Worm (Caenorhabditis elegans) whole organism, young adult: Measurements from ENCODE around the gene T28C6.3.
A peak's percentile ranks its signal among the peaks of the same experiment; 100 is the strongest.

ENCODE experiments used
- C17E4.6 ChIP-seq: fragments of 200-800 bp; sonication (Bioruptor generic); IDR thresholded peaks from 2 replicates; pipeline ENCODE4 v1.3.6; 2022; ENCODE audit warnings: missing genetic modification reagents, missing genetic modification characterization, missing compliant biosample characterization
- F55B11.4 ChIP-seq: sonication (generic microtip); optimal IDR thresholded peaks from 2 replicates; lab custom pipeline; 2016; ENCODE audit warnings: missing compliant biosample characterization, missing genetic modification characterization, borderline replicate concordance; ENCODE audit not compliant: insufficient read depth
- F57A8.1 ChIP-seq: fragments of 200-800 bp; sonication (Bioruptor generic); optimal IDR thresholded peaks from 2 replicates; lab custom pipeline; 2018; ENCODE audit warnings: mild to moderate bottlenecking, missing genetic modification characterization, moderate library complexity, missing compliant biosample characterization
- K12H6.12 ChIP-seq: fragments of 200-800 bp; sonication (Bioruptor generic); optimal IDR thresholded peaks from 2 replicates; lab custom pipeline; 2018; ENCODE audit warnings: mild to moderate bottlenecking, missing genetic modification characterization, missing compliant biosample characterization
- T26A5.8 ChIP-seq: sonication (generic microtip); optimal IDR thresholded peaks from 2 replicates; lab custom pipeline; 2016; ENCODE audit warnings: missing genetic modification characterization, missing compliant biosample characterization
- ZK185.1 ChIP-seq: sonication (generic microtip); optimal IDR thresholded peaks from 2 replicates; lab custom pipeline; 2016; ENCODE audit warnings: mild to moderate bottlenecking, missing genetic modification characterization, missing compliant biosample characterization; ENCODE audit not compliant: poor library complexity, severe bottlenecking
- ama-1 ChIP-seq, 3 experiments: fragments of 150-350 bp in 1 of 3; sonication (generic microtip) in 2 of 3; optimal IDR thresholded peaks; 2 replicates each; lab custom pipeline; 2014 to 2018; ENCODE audit warnings: missing biosample characterization in 2 of 3, missing genetic modification characterization in 2 of 3, missing genetic modification reagents in 2 of 3
- attf-5 ChIP-seq: fragments of 200-800 bp; sonication (Bioruptor generic); optimal IDR thresholded peaks from 2 replicates; lab custom pipeline; 2018; ENCODE audit warnings: mild to moderate bottlenecking, missing genetic modification characterization, missing compliant biosample characterization
- attf-6 ChIP-seq: fragments of 200-800 bp; sonication (Bioruptor generic); IDR thresholded peaks from 2 replicates; pipeline ENCODE4 v1.3.6; 2022; ENCODE audit warnings: missing genetic modification reagents, missing genetic modification characterization, missing compliant biosample characterization
- bed-2 ChIP-seq: fragments of 200-800 bp; sonication (Bioruptor generic); IDR thresholded peaks from 2 replicates; pipeline ENCODE4 v1.3.6; 2022; ENCODE audit warnings: missing genetic modification reagents, missing genetic modification characterization, missing compliant biosample characterization
- ccch-3 ChIP-seq: fragments of 200-800 bp; sonication (Bioruptor generic); optimal IDR thresholded peaks from 2 replicates; lab custom pipeline; 2018; ENCODE audit warnings: mild to moderate bottlenecking, missing genetic modification characterization, missing compliant biosample characterization
- cebp-2 ChIP-seq: fragments of 200-800 bp; sonication (Bioruptor generic); IDR thresholded peaks from 2 replicates; pipeline ENCODE4 v1.3.6; 2022; ENCODE audit warnings: missing genetic modification characterization, missing compliant biosample characterization
- ceh-100 ChIP-seq: fragments of 200-800 bp; sonication (Bioruptor generic); IDR thresholded peaks from 2 replicates; pipeline ENCODE4 v1.3.6; 2022; ENCODE audit warnings: missing genetic modification reagents, missing genetic modification characterization, missing compliant biosample characterization
- ceh-27 ChIP-seq: fragments of 200-800 bp; sonication (Bioruptor generic); optimal IDR thresholded peaks from 2 replicates; lab custom pipeline; 2018; ENCODE audit warnings: mild to moderate bottlenecking, missing genetic modification characterization, moderate library complexity, missing compliant biosample characterization
- chd-7 ChIP-seq: sonication (generic microtip); optimal IDR thresholded peaks from 2 replicates; lab custom pipeline; 2016; ENCODE audit warnings: mild to moderate bottlenecking, missing genetic modification characterization, moderate library complexity, missing compliant biosample characterization
- dox-1 ChIP-seq: fragments of 200-800 bp; sonication (Bioruptor generic); IDR thresholded peaks from 2 replicates; pipeline ENCODE4 v1.3.6; 2022; ENCODE audit warnings: missing genetic modification reagents, missing genetic modification characterization, missing compliant biosample characterization
- egl-18 ChIP-seq: fragments of 200-800 bp; sonication (Bioruptor generic); IDR thresholded peaks from 2 replicates; pipeline ENCODE4 v1.3.6; 2022; ENCODE audit warnings: missing genetic modification reagents, missing genetic modification characterization, missing compliant biosample characterization
- egrh-3 ChIP-seq: fragments of 200-800 bp; sonication (Bioruptor generic); IDR thresholded peaks from 2 replicates; pipeline ENCODE4 v1.3.6; 2022; ENCODE audit warnings: missing genetic modification reagents, missing genetic modification characterization, missing compliant biosample characterization
- ekl-4 ChIP-seq: fragments of 200-800 bp; sonication (Bioruptor generic); IDR thresholded peaks from 2 replicates; pipeline ENCODE4 v1.3.6; 2022; ENCODE audit warnings: missing genetic modification reagents, missing genetic modification characterization, missing compliant biosample characterization
- hrde-1 ChIP-seq: sonication (generic microtip); optimal IDR thresholded peaks from 2 replicates; lab custom pipeline; 2016; ENCODE audit warnings: missing genetic modification characterization, mild to moderate bottlenecking, missing compliant biosample characterization, moderate library complexity, missing genotype, missing genetic modification reagents, borderline replicate concordance
- let-526 ChIP-seq: fragments of 200-800 bp; sonication (Bioruptor generic); IDR thresholded peaks from 2 replicates; pipeline ENCODE4 v1.3.6; 2022; ENCODE audit warnings: missing genetic modification reagents, missing genetic modification characterization, missing compliant biosample characterization
- lin-26 ChIP-seq: fragments of 200-800 bp; sonication (Bioruptor generic); IDR thresholded peaks from 2 replicates; pipeline ENCODE4 v1.3.6; 2022; ENCODE audit warnings: missing genetic modification reagents, missing genetic modification characterization, missing compliant biosample characterization
- lin-35 ChIP-seq, 3 experiments: fragments of 150-350 bp in 2 of 3; sonication (generic microtip) in 1 of 3; optimal IDR thresholded peaks; 2 replicates each; lab custom pipeline; 2014 to 2018; ENCODE audit warnings: missing biosample characterization in 3 of 3, missing genetic modification characterization in 3 of 3, missing genetic modification reagents in 3 of 3
- lin-54 ChIP-seq: fragments of 200-800 bp; sonication (Bioruptor generic); optimal IDR thresholded peaks from 2 replicates; lab custom pipeline; 2018; ENCODE audit warnings: mild to moderate bottlenecking, missing genetic modification characterization, missing compliant biosample characterization
- lir-1 ChIP-seq: fragments of 200-800 bp; sonication (Bioruptor generic); conservative IDR thresholded peaks from 2 replicates; pipeline ENCODE4 v1.3.6; 2022; ENCODE audit warnings: missing genetic modification reagents, missing genetic modification characterization, missing compliant biosample characterization
- lsy-27 ChIP-seq: sonication (generic microtip); optimal IDR thresholded peaks from 2 replicates; lab custom pipeline; 2017; ENCODE audit warnings: missing genetic modification characterization, mild to moderate bottlenecking, missing compliant biosample characterization, antibody characterized with exemption, missing genotype, borderline replicate concordance; ENCODE audit not compliant: insufficient read depth
- madf-8 ChIP-seq: fragments of 200-800 bp; sonication (Bioruptor generic); conservative IDR thresholded peaks from 2 replicates; pipeline ENCODE4 v1.3.6; 2022; ENCODE audit warnings: missing genetic modification reagents, missing genetic modification characterization, missing compliant biosample characterization
- mel-28 ChIP-seq: sonication (generic microtip); optimal IDR thresholded peaks from 2 replicates; lab custom pipeline; 2016; ENCODE audit warnings: borderline replicate concordance, mild to moderate bottlenecking, missing genetic modification characterization, missing compliant biosample characterization
- mes-4 ChIP-seq: sonication (generic microtip); optimal IDR thresholded peaks from 2 replicates; lab custom pipeline; 2016; ENCODE audit warnings: missing genotype, missing genetic modification characterization, missing compliant biosample characterization
- nhr-90 ChIP-seq: sonication (generic microtip); optimal IDR thresholded peaks from 2 replicates; lab custom pipeline; 2016; ENCODE audit warnings: missing genotype, mild to moderate bottlenecking, missing genetic modification characterization, missing compliant biosample characterization
- repo-1 ChIP-seq: sonication (generic microtip); optimal IDR thresholded peaks from 2 replicates; lab custom pipeline; 2017; ENCODE audit warnings: mild to moderate bottlenecking, missing genetic modification characterization, missing compliant biosample characterization
- snpc-1.1 ChIP-seq: sonication (generic microtip); optimal IDR thresholded peaks from 2 replicates; lab custom pipeline; 2017; ENCODE audit warnings: missing genetic modification characterization, mild to moderate bottlenecking, missing compliant biosample characterization, antibody characterized with exemption, moderate library complexity, missing genotype, missing genetic modification reagents; ENCODE audit not compliant: insufficient read depth
- tbp1 ChIP-seq: fragments of 200-800 bp; sonication (Bioruptor generic); optimal IDR thresholded peaks from 2 replicates; lab custom pipeline; 2018; ENCODE audit warnings: mild to moderate bottlenecking, missing genetic modification characterization, missing compliant biosample characterization
- tbx-9 ChIP-seq: sonication (generic microtip); optimal IDR thresholded peaks from 2 replicates; lab custom pipeline; 2016; ENCODE audit warnings: borderline replicate concordance, missing genetic modification characterization, inconsistent platforms, missing compliant biosample characterization
- tlf-1 ChIP-seq: fragments of 200-800 bp; sonication (Bioruptor generic); optimal IDR thresholded peaks from 2 replicates; lab custom pipeline; 2018; ENCODE audit warnings: mild to moderate bottlenecking, missing genetic modification characterization, missing compliant biosample characterization
- ztf-18 ChIP-seq: sonication (generic microtip); optimal IDR thresholded peaks from 2 replicates; lab custom pipeline; 2016; ENCODE audit warnings: missing genotype, mild to moderate bottlenecking, missing genetic modification characterization, missing compliant biosample characterization
- ztf-25 ChIP-seq: fragments of 200-800 bp; sonication (Bioruptor generic); IDR thresholded peaks from 2 replicates; pipeline ENCODE4 v1.3.6; 2022; ENCODE audit warnings: missing genetic modification reagents, missing genetic modification characterization, missing compliant biosample characterization
- ztf-3 ChIP-seq: fragments of 200-800 bp; sonication (Bioruptor generic); optimal IDR thresholded peaks from 2 replicates; lab custom pipeline; 2018; ENCODE audit warnings: mild to moderate bottlenecking, missing genetic modification characterization, missing compliant biosample characterization
- ztf-6 ChIP-seq: fragments of 200-800 bp; sonication (Bioruptor generic); IDR thresholded peaks from 2 replicates; pipeline ENCODE4 v1.3.6; 2022; ENCODE audit warnings: missing genetic modification reagents, missing genetic modification characterization, missing compliant biosample characterization

T28C6.3 gene

ce11 chrIV:8794895-8795665, 25.1 kb upstream of the T28C6.3 start (continued):
- no peak for TF ChIP-seq ztf-25 (GFP tag; lab: Robert Waterston, UW)
- no peak for TF ChIP-seq hrde-1
- TF ChIP-seq ztf-6 (GFP tag; lab: Robert Waterston, UW) = no peak
- no peak for TF ChIP-seq attf-6
- TF ChIP-seq chd-7 (tag; lab: Kevin White, UChicago) = peak; percentile 94
- no peak for TF ChIP-seq lsy-27 (tag; lab: Kevin White, UChicago)
- peak; percentile 52 for TF ChIP-seq tlf-1 (GFP tag; lab: Kevin White, UChicago)
- TF ChIP-seq tbx-9 (tag; lab: Kevin White, UChicago) = no peak
- TF ChIP-seq lin-54 (GFP tag; lab: Kevin White, UChicago) = peak; percentile 57
- peak; percentile 83 for TF ChIP-seq lin-26
- TF ChIP-seq tbp1 (GFP tag; lab: Kevin White, UChicago) = peak; percentile 57
- TF ChIP-seq ccch-3 (GFP tag; lab: Kevin White, UChicago) = no peak
- peak; percentile 94 for TF ChIP-seq attf-5 (GFP tag; lab: Kevin White, UChicago)
- peak; percentile 83 for TF ChIP-seq repo-1 (tag; lab: Kevin White, UChicago)
- TF ChIP-seq C17E4.6 = no peak
- TF ChIP-seq lir-1 (GFP tag; lab: Robert Waterston, UW) = peak; percentile 59; the same call in 1 of the 2 replicates
- TF ChIP-seq egl-18 (GFP tag; lab: Robert Waterston, UW) = 0 out of 2 replicates have a peak, but pooled peaks have one; percentile 4
- no peak for TF ChIP-seq ceh-100 (GFP tag; lab: Robert Waterston, UW)
- no peak for TF ChIP-seq mel-28 (tag; lab: Kevin White, UChicago)
- peak; percentile 19 for TF ChIP-seq ztf-3
- peak; percentile 22; the same call in 1 of the 2 replicates for TF ChIP-seq ekl-4 (GFP tag; lab: Robert Waterston, UW)
- no peak for TF ChIP-seq bed-2 (GFP tag; lab: Robert Waterston, UW)
- TF ChIP-seq K12H6.12 (tag; lab: Kevin White, UChicago) = peak; percentile 95
- TF ChIP-seq ama-1 (optimal IDR thresholded peaks at IDR 0.05; lab: Kevin White, UChicago) = no peak
- TF ChIP-seq ama-1 (GFP tag; optimal IDR thresholded peaks at IDR 0.05; lab: Kevin White, UChicago) = no peak
- TF ChIP-seq dox-1 (GFP tag; lab: Robert Waterston, UW) = peak; percentile 94
- TF ChIP-seq lin-35 (GFP tag; optimal IDR thresholded peaks at IDR 0.05; lab: Kevin White, UChicago) = peak in 1 of 3 experiments; percentile 56
- no peak for TF ChIP-seq F55B11.4 (tag; lab: Kevin White, UChicago)
- TF ChIP-seq mes-4 (tag; lab: Kevin White, UChicago) = no peak
- TF ChIP-seq cebp-2 (GFP tag; lab: Robert Waterston, UW) = no peak
- TF ChIP-seq ZK185.1 (tag; lab: Kevin White, UChicago) = no peak
- TF ChIP-seq madf-8 (GFP tag; lab: Robert Waterston, UW) = no peak
- peak; percentile 59 for TF ChIP-seq ztf-18
- no peak for TF ChIP-seq snpc-1.1 (tag; lab: Kevin White, UChicago)
- no peak for TF ChIP-seq F57A8.1 (GFP tag; lab: Kevin White, UChicago)
- TF ChIP-seq T26A5.8 (tag; lab: Kevin White, UChicago) = no peak
- TF ChIP-seq nhr-90 (tag; lab: Kevin White, UChicago) = peak; percentile 69
- TF ChIP-seq let-526 (GFP tag; lab: Robert Waterston, UW) = 0 out of 2 replicates have a peak, but pooled peaks have one; percentile 57
- TF ChIP-seq egrh-3 = peak; percentile 99
- TF ChIP-seq ceh-27 (GFP tag; lab: Kevin White, UChicago) = peak; percentile 79
